Worm (Caenorhabditis elegans) whole organism, L4 larva: ENCODE results near the gene Y55F3AM.13.

Experiments used
- F37D6.2 ChIP-seq: sonication (generic microtip); optimal IDR thresholded peaks from 2 replicates; lab custom pipeline; 2016; ENCODE audit warnings: mild to moderate bottlenecking, missing genetic modification characterization, missing compliant biosample characterization
- F49E8.2 ChIP-seq: sonication (generic microtip); optimal IDR thresholded peaks from 2 replicates; lab custom pipeline; 2016; ENCODE audit warnings: missing compliant biosample characterization, mild to moderate bottlenecking, missing genetic modification characterization, borderline replicate concordance
- T20F7.1 ChIP-seq: fragments of 200-800 bp; sonication (Bioruptor generic); optimal IDR thresholded peaks from 2 replicates; lab custom pipeline; 2018; ENCODE audit warnings: mild to moderate bottlenecking, missing genetic modification characterization, missing compliant biosample characterization
- ZK337.2 ChIP-seq: fragments of 200-800 bp; sonication (Bioruptor generic); IDR thresholded peaks from 2 replicates; pipeline ENCODE4 v1.3.6; 2022; ENCODE audit warnings: missing genetic modification reagents, missing genetic modification characterization, missing compliant biosample characterization
- aha-1 ChIP-seq: fragments of 150-350 bp; peaks from one replicate; lab custom pipeline; 2014; ENCODE audit warnings: missing biosample characterization, missing genetic modification characterization
- ama-1 ChIP-seq: fragments of 150-350 bp; optimal IDR thresholded peaks from 2 replicates; lab custom pipeline; 2014; ENCODE audit warnings: inconsistent platforms, mixed read lengths
- arid-1 ChIP-seq: fragments of 200-800 bp; sonication (Bioruptor generic); conservative IDR thresholded peaks from 2 replicates; pipeline ENCODE4 v1.3.6; 2022; ENCODE audit warnings: missing genetic modification reagents, missing genetic modification characterization, missing compliant biosample characterization
- ceh-28 ChIP-seq: fragments of 150-350 bp; optimal IDR thresholded peaks from 2 replicates; lab custom pipeline; 2014; ENCODE audit warnings: missing biosample characterization, missing genetic modification reagents, missing genetic modification characterization
- ceh-32 ChIP-seq: sonication (generic microtip); optimal IDR thresholded peaks from 2 replicates; lab custom pipeline; 2016; ENCODE audit warnings: mild to moderate bottlenecking, missing genetic modification characterization, missing compliant biosample characterization; ENCODE audit not compliant: poor library complexity
- daf-16 ChIP-seq, 3 experiments: sonication (generic microtip); optimal IDR thresholded peaks; 2 replicates each; lab custom pipeline; 2016 to 2017; ENCODE audit warnings: missing genetic modification characterization in 3 of 3, missing genetic modification reagents in 3 of 3, mild to moderate bottlenecking in 2 of 3, missing compliant biosample characterization in 2 of 3, missing biosample characterization in 1 of 3, moderate library complexity in 1 of 3
- dmd-6 ChIP-seq: fragments of 200-800 bp; sonication (Bioruptor generic); IDR thresholded peaks from 2 replicates; pipeline ENCODE4 v1.3.6; 2022; ENCODE audit warnings: missing genetic modification reagents, missing genetic modification characterization, missing compliant biosample characterization
- dpl-1 ChIP-seq: fragments of 150-350 bp; optimal IDR thresholded peaks from 2 replicates; lab custom pipeline; 2014; ENCODE audit warnings: missing biosample characterization, missing genetic modification reagents, missing genetic modification characterization
- fkh-10 ChIP-seq: fragments of 150-350 bp; optimal IDR thresholded peaks from 2 replicates; lab custom pipeline; 2014; ENCODE audit warnings: missing biosample characterization, missing genetic modification reagents, missing genetic modification characterization
- fos-1 ChIP-seq: fragments of 150-350 bp; optimal IDR thresholded peaks from 2 replicates; lab custom pipeline; 2014; ENCODE audit warnings: missing biosample characterization, missing genetic modification characterization
- hif-1 ChIP-seq, 2 experiments: sonication (generic microtip); optimal IDR thresholded peaks; 2 replicates each; lab custom pipeline; 2016 to 2017; ENCODE audit warnings: missing compliant biosample characterization in 2 of 2, missing genetic modification characterization in 2 of 2, missing genetic modification reagents in 2 of 2, missing genotype in 2 of 2, mild to moderate bottlenecking in 1 of 2
- hlh-11 ChIP-seq: fragments of 200-800 bp; sonication (Bioruptor generic); optimal IDR thresholded peaks from 2 replicates; lab custom pipeline; 2018; ENCODE audit warnings: mild to moderate bottlenecking, missing genetic modification characterization, missing compliant biosample characterization
- hlh-30 ChIP-seq: sonication (generic microtip); optimal IDR thresholded peaks from 2 replicates; lab custom pipeline; 2017; ENCODE audit warnings: antibody characterized with exemption, mild to moderate bottlenecking, missing genetic modification characterization, missing compliant biosample characterization; ENCODE audit not compliant: insufficient read depth
- jun-1 ChIP-seq: fragments of 150-350 bp; optimal IDR thresholded peaks from 2 replicates; lab custom pipeline; 2014; ENCODE audit warnings: missing biosample characterization, missing genetic modification reagents, missing genetic modification characterization
- lin-15B ChIP-seq: fragments of 150-350 bp; sonication (generic microtip); optimal IDR thresholded peaks from 3 replicates; lab custom pipeline; 2014; ENCODE audit warnings: missing biosample characterization, missing genetic modification characterization
- lin-38 ChIP-seq: fragments of 200-800 bp; sonication (Bioruptor generic); IDR thresholded peaks from 2 replicates; pipeline ENCODE4 v1.3.6; 2022; ENCODE audit warnings: missing genetic modification reagents, missing genetic modification characterization, missing compliant biosample characterization
- lsy-2 ChIP-seq, 2 experiments: fragments of 150-350 bp in 1 of 2; sonication (generic microtip) in 1 of 2; optimal IDR thresholded peaks; 2 replicates each; lab custom pipeline; 2014 to 2017; ENCODE audit warnings: missing biosample characterization in 2 of 2, missing genetic modification characterization in 2 of 2
- madf-9 ChIP-seq: fragments of 200-800 bp; sonication (Bioruptor generic); conservative IDR thresholded peaks from 2 replicates; pipeline ENCODE4 v1.3.6; 2022; ENCODE audit warnings: missing genetic modification reagents, missing genetic modification characterization, missing compliant biosample characterization
- mdl-1 ChIP-seq, 2 experiments: fragments of 150-350 bp in 1 of 2; sonication (generic microtip) in 1 of 2; optimal IDR thresholded peaks; 2 replicates each; lab custom pipeline; 2014 to 2017; ENCODE audit warnings: missing biosample characterization in 2 of 2, missing genetic modification characterization in 2 of 2
- mep-1 ChIP-seq: fragments of 150-350 bp; sonication (generic microtip); optimal IDR thresholded peaks from 3 replicates; lab custom pipeline; 2014; ENCODE audit warnings: missing biosample characterization, missing genetic modification characterization
- mes-2 ChIP-seq: sonication (generic microtip); optimal IDR thresholded peaks from 2 replicates; lab custom pipeline; 2016; ENCODE audit warnings: missing genotype, mild to moderate bottlenecking, missing genetic modification characterization, missing compliant biosample characterization; ENCODE audit not compliant: poor library complexity, severe bottlenecking
- nhr-10 ChIP-seq: fragments of 150-350 bp; optimal IDR thresholded peaks from 2 replicates; lab custom pipeline; 2014; ENCODE audit warnings: missing biosample characterization, missing genetic modification characterization
- nhr-11 ChIP-seq: fragments of 150-350 bp; optimal IDR thresholded peaks from 2 replicates; lab custom pipeline; 2014; ENCODE audit warnings: missing biosample characterization, missing genetic modification characterization
- pqm-1 ChIP-seq: sonication (generic microtip); optimal IDR thresholded peaks from 2 replicates; lab custom pipeline; 2017; ENCODE audit warnings: missing biosample characterization, missing genetic modification characterization
- rbr-2 ChIP-seq: sonication (generic microtip); optimal IDR thresholded peaks from 2 replicates; lab custom pipeline; 2016; ENCODE audit warnings: missing genotype, missing genetic modification characterization, missing compliant biosample characterization
- set-16 ChIP-seq: fragments of 200-800 bp; sonication (Bioruptor generic); IDR thresholded peaks from 2 replicates; pipeline ENCODE4 v1.3.6; 2022; ENCODE audit warnings: missing genetic modification reagents, missing genetic modification characterization, missing compliant biosample characterization
- unc-130 ChIP-seq: sonication (generic microtip); optimal IDR thresholded peaks from 2 replicates; lab custom pipeline; 2016; ENCODE audit warnings: missing genetic modification reagents, missing genetic modification characterization, missing compliant biosample characterization
- unc-39 ChIP-seq: sonication (generic microtip); optimal IDR thresholded peaks from 2 replicates; lab custom pipeline; 2017; ENCODE audit warnings: missing biosample characterization, missing genetic modification characterization
- vab-7 ChIP-seq: fragments of 200-800 bp; sonication (Bioruptor generic); IDR thresholded peaks from 2 replicates; pipeline ENCODE4 v1.3.6; 2022; ENCODE audit warnings: missing genetic modification reagents, missing genetic modification characterization, missing compliant biosample characterization
- zip-11 ChIP-seq: fragments of 200-800 bp; sonication (Bioruptor generic); IDR thresholded peaks from 2 replicates; pipeline ENCODE4 v1.3.6; 2022; ENCODE audit warnings: missing genetic modification characterization, missing compliant biosample characterization
- zip-2 ChIP-seq: fragments of 150-350 bp; optimal IDR thresholded peaks from 2 replicates; lab custom pipeline; 2014; ENCODE audit warnings: missing biosample characterization, missing genetic modification characterization

Y55F3AM.13 gene

ce11 chrIV:1012447-1012846 lies 43.7 kb downstream of the Y55F3AM.13 start, which contains the start of gene rbm-39 (continued):
- TF ChIP-seq mes-2 (peak; percentile 94), madf-9 (GFP tag; lab: Robert Waterston, UW) (no peak), unc-130 (GFP tag; lab: Kevin White, UChicago) (peak; percentile 76), F37D6.2 (tag; lab: Kevin White, UChicago) (peak; percentile 57), ZK337.2 (GFP tag; lab: Robert Waterston, UW) (0 out of 2 replicates have a peak, but pooled peaks have one; percentile 29), nhr-10 (no peak), mdl-1 (tag; optimal IDR thresholded peaks at IDR 0.05; lab: Kevin White, UChicago) (peak in 1 of 2 experiments; percentile 76), zip-11 (GFP tag; lab: Robert Waterston, UW) (no peak), zip-2 (no peak)

ce11 chrIV:1011776-1012175 lies 44.3 kb downstream of the Y55F3AM.13 start:
- TF ChIP-seq rbr-2 (tag; lab: Kevin White, UChicago) (no peak), jun-1 (tag; lab: Kevin White, UChicago) (no peak), set-16 (peak; percentile 59), aha-1 (peak; percentile 62), ama-1 (no peak)

ce11 chrIV:1010212-1010611 lies 45.9 kb downstream of the Y55F3AM.13 start, which contains the start of gene atg-3:
Gene atg-3, plus strand, starts transcription at chrIV:1010512.
- TF ChIP-seq unc-39 (tag; lab: Kevin White, UChicago), result no peak
- peak; percentile 6 for TF ChIP-seq aha-1

- TF ChIP-seq T20F7.1 (GFP tag; lab: Kevin White, UChicago) (peak; percentile 26), nhr-11 (tag; lab: Kevin White, UChicago) (peak; percentile 9), mes-2 (peak; percentile 64), dpl-1 (GFP tag; lab: Kevin White, UChicago) (peak; percentile 39), ceh-32 (tag; lab: Kevin White, UChicago) (no peak), arid-1 (no peak), vab-7 (GFP tag; lab: Robert Waterston, UW) (0 out of 2 replicates have a peak, but pooled peaks have one; percentile 21), rbr-2 (tag; lab: Kevin White, UChicago) (peak; percentile 30), mep-1 (tag; lab: Kevin White, UChicago) (peak; percentile 19), ama-1 (peak; percentile 40), hlh-30 (tag; lab: Kevin White, UChicago) (peak; percentile 96), mdl-1 (tag; optimal IDR thresholded peaks at IDR 0.05; lab: Kevin White, UChicago) (peak in 1 of 2 experiments; percentile 59), fos-1 (tag; lab: Kevin White, UChicago) (no peak), zip-2 (no peak), F49E8.2 (tag; lab: Kevin White, UChicago) (no peak), pqm-1 (no peak), lin-38 (peak; percentile 57), fkh-10 (peak; percentile 7), daf-16 (GFP tag; optimal IDR thresholded peaks at IDR 0.05; lab: Kevin White, UChicago) (no peak), daf-16 (tag; optimal IDR thresholded peaks at IDR 0.05; lab: Kevin White, UChicago) (peak; percentile 29), hlh-11 (peak; percentile 30), hif-1 (tag; optimal IDR thresholded peaks at IDR 0.05; lab: Kevin White, UChicago) (peak in 1 of 2 experiments; percentile 55), lsy-2 (tag; optimal IDR thresholded peaks at IDR 0.05; lab: Kevin White, UChicago) (peak; percentile 14 to 60), dmd-6 (GFP tag; lab: Robert Waterston, UW) (0 out of 2 replicates have a peak, but pooled peaks have one; percentile 17)
These were observed 46.6 kb downstream of the Y55F3AM.13 start, which contains the start of gene Y55F3AM.9 for ce11 chrIV:1009546-1009945. Gene Y55F3AM.9, minus strand, starts transcription at chrIV:1009734.

ce11 chrIV:1006662-1007061 lies 49.5 kb downstream of the Y55F3AM.13 start:
- TF ChIP-seq aha-1 (peak; percentile 6), ceh-28 (tag; lab: Kevin White, UChicago) (peak; percentile 83), lin-15B (tag; lab: Kevin White, UChicago) (no peak)
- TF ChIP-seq, all 104 proteins: peak for 2
